Fruit fly (Drosophila melanogaster) whole organism, embryonic: ENCODE results near the gene CG10317.

Source experiments
- Aef1 ChIP-seq: fragments of 200-800 bp; sonication (Bioruptor generic); IDR thresholded peaks from 3 replicates; pipeline ENCODE4 v1.3.6; 2022; ENCODE audit warnings: missing biosample characterization, missing genetic modification characterization
- Asciz ChIP-seq: fragments of 200-800 bp; sonication (Bioruptor generic); optimal IDR thresholded peaks from 2 replicates; lab custom pipeline; 2017; ENCODE audit warnings: missing biosample characterization, mild to moderate bottlenecking, missing genetic modification characterization, missing genetic modification reagents
- CG10147 ChIP-seq: fragments of 200-800 bp; sonication (Bioruptor generic); optimal IDR thresholded peaks from 2 replicates; lab custom pipeline; 2019; ENCODE audit warnings: missing biosample characterization, mild to moderate bottlenecking, missing genetic modification characterization, moderate library complexity
- CG12659 ChIP-seq: fragments of 200-800 bp; sonication (Bioruptor generic); optimal IDR thresholded peaks from 3 replicates; lab custom pipeline; 2017; ENCODE audit warnings: mild to moderate bottlenecking, missing biosample characterization, missing genetic modification reagents, missing genetic modification characterization
- CG12942 ChIP-seq: fragments of 200-800 bp; sonication (Bioruptor generic); optimal IDR thresholded peaks from 3 replicates; lab custom pipeline; 2016; ENCODE audit warnings: missing biosample characterization, missing genetic modification characterization
- CG13424 ChIP-seq: fragments of 200-800 bp; sonication (Bioruptor generic); optimal IDR thresholded peaks from 2 replicates; lab custom pipeline; 2019; ENCODE audit warnings: missing biosample characterization, mild to moderate bottlenecking, missing genetic modification characterization, moderate library complexity
- CG15601 ChIP-seq: fragments of 200-800 bp; sonication (Bioruptor generic); optimal IDR thresholded peaks from 3 replicates; lab custom pipeline; 2019; ENCODE audit warnings: missing biosample characterization, mild to moderate bottlenecking, missing genetic modification characterization, moderate library complexity
- CG17802 ChIP-seq: fragments of 200-800 bp; sonication (Bioruptor generic); optimal IDR thresholded peaks from 2 replicates; lab custom pipeline; 2018; ENCODE audit warnings: missing biosample characterization, mild to moderate bottlenecking, missing genetic modification characterization, moderate library complexity
- CG18619 ChIP-seq: fragments of 200-800 bp; sonication (Bioruptor generic); optimal IDR thresholded peaks from 3 replicates; lab custom pipeline; 2017; ENCODE audit warnings: missing biosample characterization, mild to moderate bottlenecking, missing genetic modification characterization
- CG30431 ChIP-seq: fragments of 200-800 bp; sonication (Bioruptor generic); optimal IDR thresholded peaks from 2 replicates; lab custom pipeline; 2017; ENCODE audit warnings: missing biosample characterization, missing genetic modification characterization
- CG31388 ChIP-seq: fragments of 200-800 bp; sonication (Bioruptor generic); optimal IDR thresholded peaks from 2 replicates; lab custom pipeline; 2016; ENCODE audit warnings: missing biosample characterization, missing genetic modification characterization
- CG34422 ChIP-seq: fragments of 200-800 bp; sonication (Bioruptor generic); IDR thresholded peaks from 3 replicates; pipeline ENCODE4 v1.3.6; 2022; ENCODE audit warnings: missing biosample characterization, missing genetic modification characterization
- CG4282 ChIP-seq: fragments of 200-800 bp; sonication (Bioruptor generic); optimal IDR thresholded peaks from 2 replicates; lab custom pipeline; 2016; ENCODE audit warnings: missing biosample characterization, missing genetic modification characterization
- CG4424 ChIP-seq: fragments of 200-800 bp; sonication (Bioruptor generic); optimal IDR thresholded peaks from 3 replicates; lab custom pipeline; 2016; ENCODE audit warnings: missing biosample characterization, missing genetic modification characterization
- CG6683 ChIP-seq: fragments of 200-800 bp; sonication (Bioruptor generic); optimal IDR thresholded peaks from 2 replicates; lab custom pipeline; 2017; ENCODE audit warnings: missing biosample characterization, mild to moderate bottlenecking, missing genetic modification characterization, missing genetic modification reagents
- CG6689 ChIP-seq: fragments of 200-800 bp; sonication (Bioruptor generic); IDR thresholded peaks from 2 replicates; pipeline ENCODE4 v1.3.6; 2022; ENCODE audit warnings: missing biosample characterization, missing genetic modification characterization
- CG6813 ChIP-seq: fragments of 200-800 bp; sonication (Bioruptor generic); optimal IDR thresholded peaks from 2 replicates; lab custom pipeline; 2017; ENCODE audit warnings: missing biosample characterization, missing genetic modification characterization, mild to moderate bottlenecking, moderate library complexity, missing genetic modification reagents
- CG7357 ChIP-seq: fragments of 200-800 bp; sonication (Bioruptor generic); IDR thresholded peaks from 3 replicates; pipeline ENCODE4 v1.3.6; 2022; ENCODE audit warnings: missing biosample characterization, missing genetic modification characterization
- CG7556 ChIP-seq: fragments of 200-800 bp; sonication (Bioruptor generic); optimal IDR thresholded peaks from 2 replicates; lab custom pipeline; 2017; ENCODE audit warnings: missing biosample characterization, mild to moderate bottlenecking, missing genetic modification characterization
- CG8359 ChIP-seq: fragments of 200-800 bp; sonication (Bioruptor generic); optimal IDR thresholded peaks from 2 replicates; lab custom pipeline; 2017; ENCODE audit warnings: missing biosample characterization, mild to moderate bottlenecking, missing genetic modification characterization, borderline replicate concordance
- CG8388 ChIP-seq: fragments of 200-800 bp; sonication (Bioruptor generic); optimal IDR thresholded peaks from 2 replicates; lab custom pipeline; 2019; ENCODE audit warnings: missing biosample characterization, mild to moderate bottlenecking, missing genetic modification characterization, moderate library complexity
- CG8478 ChIP-seq: fragments of >200 bp; optimal IDR thresholded peaks from 2 replicates; lab custom pipeline; 2018
- CG9797 ChIP-seq: fragments of 200-800 bp; sonication (Bioruptor generic); optimal IDR thresholded peaks from 3 replicates; lab custom pipeline; 2018; ENCODE audit warnings: missing biosample characterization, mild to moderate bottlenecking, missing genetic modification characterization
- CG9817 ChIP-seq: fragments of 200-800 bp; sonication (Bioruptor generic); optimal IDR thresholded peaks from 2 replicates; lab custom pipeline; 2018; ENCODE audit warnings: missing biosample characterization, mild to moderate bottlenecking, missing genetic modification characterization, moderate library complexity
- CHES-1-like ChIP-seq: fragments of 200-800 bp; sonication (Bioruptor generic); optimal IDR thresholded peaks from 2 replicates; lab custom pipeline; 2016; ENCODE audit warnings: missing biosample characterization, missing genetic modification characterization
- ERR ChIP-seq: fragments of 200-800 bp; sonication (Bioruptor generic); optimal IDR thresholded peaks from 2 replicates; lab custom pipeline; 2016; ENCODE audit warnings: missing biosample characterization, missing genetic modification characterization
- Elba2 ChIP-seq: fragments of 200-800 bp; sonication (Bioruptor generic); optimal IDR thresholded peaks from 3 replicates; lab custom pipeline; 2016; ENCODE audit warnings: missing biosample characterization, missing genetic modification characterization
- GATAe ChIP-seq: fragments of 200-800 bp; sonication (Bioruptor generic); conservative IDR thresholded peaks from 2 replicates; pipeline ENCODE4 v1.3.6; 2022; ENCODE audit warnings: missing biosample characterization, missing genetic modification characterization
- H15 ChIP-seq: fragments of 200-800 bp; sonication (Bioruptor generic); IDR thresholded peaks from 3 replicates; pipeline ENCODE4 v1.3.6; 2022; ENCODE audit warnings: missing biosample characterization, missing genetic modification characterization
- Jarid2 ChIP-seq: fragments of 200-800 bp; sonication (Bioruptor generic); optimal IDR thresholded peaks from 3 replicates; lab custom pipeline; 2017; ENCODE audit warnings: mild to moderate bottlenecking, missing biosample characterization, missing genetic modification reagents, missing genetic modification characterization
- Oaz ChIP-seq: fragments of 200-800 bp; sonication (Bioruptor generic); IDR thresholded peaks from 2 replicates; pipeline ENCODE4 v1.3.6; 2022; ENCODE audit warnings: missing biosample characterization, missing genetic modification characterization
- Sin3A ChIP-seq: fragments of >200 bp; optimal IDR thresholded peaks from 2 replicates; lab custom pipeline; 2018
- Sox102F ChIP-seq: fragments of 200-800 bp; sonication (Bioruptor generic); optimal IDR thresholded peaks from 2 replicates; lab custom pipeline; 2018; ENCODE audit warnings: missing biosample characterization, mild to moderate bottlenecking, missing genetic modification characterization, moderate library complexity
- Sry-β ChIP-seq: fragments of 200-800 bp; sonication (Bioruptor generic); optimal IDR thresholded peaks from 2 replicates; lab custom pipeline; 2018; ENCODE audit warnings: missing biosample characterization, mild to moderate bottlenecking, missing genetic modification characterization, moderate library complexity
- caup ChIP-seq: fragments of 200-800 bp; sonication (Bioruptor generic); optimal IDR thresholded peaks from 3 replicates; lab custom pipeline; 2017; ENCODE audit warnings: missing biosample characterization, mild to moderate bottlenecking, missing genetic modification characterization, moderate library complexity; ENCODE audit not compliant: severe bottlenecking
- dati ChIP-seq: fragments of 200-800 bp; sonication (Bioruptor generic); IDR thresholded peaks from 2 replicates; pipeline ENCODE4 v1.3.6; 2022; ENCODE audit warnings: missing biosample characterization, missing genetic modification characterization
- exex ChIP-seq: fragments of 200-800 bp; sonication (Bioruptor generic); optimal IDR thresholded peaks from 4 replicates; lab custom pipeline; 2018; ENCODE audit warnings: missing biosample characterization, mild to moderate bottlenecking, missing genetic modification characterization, moderate library complexity
- ftz-f1 ChIP-seq: fragments of 200-800 bp; sonication (Bioruptor generic); optimal IDR thresholded peaks from 2 replicates; lab custom pipeline; 2016; ENCODE audit warnings: missing biosample characterization, missing genetic modification characterization
- gfzf ChIP-seq: fragments of 200-800 bp; sonication (Bioruptor generic); optimal IDR thresholded peaks from 2 replicates; lab custom pipeline; 2016; ENCODE audit warnings: missing biosample characterization, mild to moderate bottlenecking, missing genetic modification characterization, moderate library complexity
- ind ChIP-seq: fragments of 200-800 bp; sonication (Bioruptor generic); optimal IDR thresholded peaks from 3 replicates; lab custom pipeline; 2016; ENCODE audit warnings: missing biosample characterization, missing genetic modification characterization
- inv ChIP-seq: fragments of 200-800 bp; sonication (Bioruptor generic); IDR thresholded peaks from 2 replicates; pipeline ENCODE4 v1.3.6; 2022; ENCODE audit warnings: missing biosample characterization, missing genetic modification characterization; ENCODE audit not compliant: partially characterized antibody
- ken ChIP-seq: fragments of 200-800 bp; sonication (Bioruptor generic); IDR thresholded peaks from 3 replicates; pipeline ENCODE4 v1.3.6; 2022; ENCODE audit warnings: missing biosample characterization, missing genetic modification characterization
- kni ChIP-seq: fragments of 200-800 bp; sonication (Bioruptor generic); optimal IDR thresholded peaks from 3 replicates; lab custom pipeline; 2017; ENCODE audit warnings: mild to moderate bottlenecking, missing biosample characterization, missing genetic modification reagents, missing genetic modification characterization
- mam ChIP-seq: fragments of 200-800 bp; sonication (Bioruptor generic); optimal IDR thresholded peaks from 3 replicates; lab custom pipeline; 2016; ENCODE audit warnings: missing biosample characterization, missing genetic modification characterization
- prd ChIP-seq, 3 experiments: fragments of >200 bp in 2 of 3; fragments of 200-800 bp in 1 of 3; sonication (Bioruptor generic) in 1 of 3; optimal IDR thresholded peaks in 2 of 3; IDR thresholded peaks in 1 of 3; 2 replicates in 2 of 3; 3 replicates in 1 of 3; pipeline versions ENCODE4 v1.3.6 to Lab custom; 2017 to 2022; ENCODE audit warnings: missing biosample characterization in 1 of 3, missing genetic modification characterization in 1 of 3
- salm ChIP-seq: fragments of 200-800 bp; sonication (Bioruptor generic); optimal IDR thresholded peaks from 2 replicates; lab custom pipeline; 2018; ENCODE audit warnings: missing biosample characterization, mild to moderate bottlenecking, missing genetic modification characterization
- seq ChIP-seq: fragments of 200-800 bp; sonication (Bioruptor generic); IDR thresholded peaks from 2 replicates; pipeline ENCODE4 v1.3.6; 2022; ENCODE audit warnings: missing biosample characterization, missing genetic modification characterization
- stc ChIP-seq: fragments of 200-800 bp; sonication (Bioruptor generic); IDR thresholded peaks from 2 replicates; pipeline ENCODE4 v1.3.6; 2022; ENCODE audit warnings: missing biosample characterization, missing genetic modification characterization
- wor ChIP-seq: fragments of 200-800 bp; sonication (Bioruptor generic); IDR thresholded peaks from 2 replicates; pipeline ENCODE4 v1.3.6; 2022; ENCODE audit warnings: missing biosample characterization, missing genetic modification characterization
- z ChIP-seq: fragments of 200-800 bp; sonication (Bioruptor generic); IDR thresholded peaks from 3 replicates; pipeline ENCODE4 v1.3.6; 2022; ENCODE audit warnings: missing biosample characterization, missing genetic modification characterization

CG10317 gene

dm6 chr3R:16355393-16355943, 14.9 kb downstream of the CG10317 start (continued):
- TF ChIP-seq ftz-f1 (GFP tag; lab: Kevin White, UChicago) (peak; percentile 95), Elba2 (GFP tag; lab: Kevin White, UChicago) (no peak), CG6683 (GFP tag; lab: Kevin White, UChicago) (no peak), CG8478 (lab: Kevin White, UChicago) (no peak), CG4282 (GFP tag; lab: Kevin White, UChicago) (no peak), seq (GFP tag; lab: Robert Waterston, UW) (0 out of 2 replicates have a peak, but pooled peaks have one; percentile 13), CG7556 (no peak), CG18619 (GFP tag; lab: Kevin White, UChicago) (peak; percentile 39), CG30431 (GFP tag; lab: Kevin White, UChicago) (no peak), CG8359 (no peak), salm (tag; lab: Kevin White, UChicago) (no peak), Sox102F (peak; percentile 6), Sin3A (lab: Kevin White, UChicago) (no peak), CG4424 (GFP tag; lab: Kevin White, UChicago) (no peak), Asciz (GFP tag; lab: Kevin White, UChicago) (no peak), CG7357 (no peak), CG9797 (GFP tag; lab: Kevin White, UChicago) (no peak), stc (GFP tag; lab: Robert Waterston, UW) (no peak), CG15601 (tag; lab: Kevin White, UChicago) (no peak), CG8388 (GFP tag; lab: Kevin White, UChicago) (no peak), CG10147 (GFP tag; lab: Kevin White, UChicago) (no peak), mam (peak; percentile 70), H15 (GFP tag; lab: Robert Waterston, UW) (no peak), Jarid2 (no peak), Aef1 (peak; percentile 42; the same call in 1 of the 3 replicates), CHES-1-like (peak; percentile 44), caup (GFP tag; lab: Kevin White, UChicago) (peak; percentile 66), ERR (peak; percentile 35), Oaz (GFP tag; lab: Robert Waterston, UW) (no peak), Sry-β (GFP tag; lab: Kevin White, UChicago) (no peak), wor (no peak), prd (optimal IDR thresholded peaks at IDR 0.05; lab: Kevin White, UChicago) (no peak), prd (GFP tag; IDR thresholded peaks at IDR 0.05; lab: Robert Waterston, UW) (no peak), z (GFP tag; lab: Robert Waterston, UW) (no peak), CG31388 (GFP tag; lab: Kevin White, UChicago) (no peak), ind (GFP tag; lab: Kevin White, UChicago) (no peak), CG34422 (GFP tag; lab: Robert Waterston, UW) (no peak), CG12659 (GFP tag; lab: Kevin White, UChicago) (peak; percentile 39), inv (no peak), CG17802 (tag; lab: Kevin White, UChicago) (no peak), dati (GFP tag; lab: Robert Waterston, UW) (no peak), CG12942 (GFP tag; lab: Kevin White, UChicago) (peak; percentile 8), CG9817 (peak; percentile 61), GATAe (no peak), exex (tag; lab: Kevin White, UChicago) (peak; percentile 2), kni (GFP tag; lab: Kevin White, UChicago) (no peak), CG6813 (GFP tag; lab: Kevin White, UChicago) (no peak), gfzf (GFP tag; lab: Kevin White, UChicago) (no peak), CG6689 (GFP tag; lab: Robert Waterston, UW) (0 out of 2 replicates have a peak, but pooled peaks have one; percentile 33), CG13424 (peak; percentile 13), ken (peak; percentile 40; the same call in 1 of the 3 replicates)
